Worm (Caenorhabditis elegans) whole organism, L4/young adult: ENCODE measurements around the gene F44E7.3.

Experiments
- W03F9.2 ChIP-seq: fragments of 150-350 bp; optimal IDR thresholded peaks from 2 replicates; lab custom pipeline; 2014; ENCODE audit warnings: missing biosample characterization, missing genetic modification characterization
- dao-5 ChIP-seq: sonication (generic microtip); optimal IDR thresholded peaks from 2 replicates; lab custom pipeline; 2016; ENCODE audit warnings: missing genotype, missing genetic modification characterization, moderate library complexity, missing compliant biosample characterization
- him-1 ChIP-seq: sonication (generic microtip); optimal IDR thresholded peaks from 2 replicates; lab custom pipeline; 2016; ENCODE audit warnings: missing genotype, missing genetic modification reagents, missing genetic modification characterization, missing compliant biosample characterization

ce11 chrV:5779984-5780383 is 8.2 kb downstream of the F44E7.3 start:
- no peak for TF ChIP-seq dao-5
- no peak for TF ChIP-seq him-1
- TF ChIP-seq W03F9.2, result no peak
